Fruit fly (Drosophila melanogaster) Kc167 (cell line): ENCODE results near the gene CG13893.

ENCODE experiments used
- Myc ChIP-seq: fragments of >200 bp; optimal IDR thresholded peaks from 2 replicates; lab custom pipeline; 2017; ENCODE audit warnings: missing external identifiers
- Sin3A ChIP-seq: fragments of >200 bp; optimal IDR thresholded peaks from 2 replicates; lab custom pipeline; 2018; ENCODE audit warnings: missing external identifiers
- h ChIP-seq: fragments of >200 bp; optimal IDR thresholded peaks from 3 replicates; lab custom pipeline; 2018; ENCODE audit warnings: missing external identifiers
- psq ChIP-seq: fragments of >200 bp; optimal IDR thresholded peaks from 2 replicates; lab custom pipeline; 2017; ENCODE audit warnings: missing external identifiers
- ttk ChIP-seq: sonication (Bioruptor generic); optimal IDR thresholded peaks from 2 replicates; lab custom pipeline; 2017; ENCODE audit warnings: missing external identifiers

- TF ChIP-seq Sin3A (lab: Kevin White, UChicago) (no peak), psq (no peak), ttk (lab: Kevin White, UChicago) (no peak), h (lab: Kevin White, UChicago) (no peak), Myc (no peak)
Measured at dm6 chr3L:604701-605100, 893 bp upstream of the CG13893 start.
